Fruit fly (Drosophila melanogaster) whole organism, embryonic: Measurements from ENCODE around the gene CG14615.

Experiments used
- CG10209 ChIP-seq: fragments of 200-800 bp; sonication (Bioruptor generic); optimal IDR thresholded peaks from 3 replicates; lab custom pipeline; 2017; ENCODE audit warnings: missing biosample characterization, mild to moderate bottlenecking, missing genetic modification characterization, missing genetic modification reagents
- CG1024 ChIP-seq: fragments of 200-800 bp; sonication (Bioruptor generic); IDR thresholded peaks from 2 replicates; pipeline ENCODE4 v1.3.6; 2022; ENCODE audit warnings: missing biosample characterization, missing genetic modification characterization
- CG10321 ChIP-seq: fragments of 200-800 bp; sonication (Bioruptor generic); IDR thresholded peaks from 2 replicates; pipeline ENCODE4 v1.3.6; 2022; ENCODE audit warnings: missing biosample characterization, missing genetic modification characterization
- CG12299 ChIP-seq: fragments of 200-800 bp; sonication (Bioruptor generic); optimal IDR thresholded peaks from 2 replicates; lab custom pipeline; 2018; ENCODE audit warnings: missing biosample characterization, mild to moderate bottlenecking, missing genetic modification characterization
- CG13287 ChIP-seq: fragments of 200-800 bp; sonication (Bioruptor generic); IDR thresholded peaks from 2 replicates; pipeline ENCODE4 v1.3.6; 2022; ENCODE audit warnings: missing biosample characterization, missing genetic modification characterization; ENCODE audit not compliant: partially characterized antibody
- CG14441 ChIP-seq: fragments of 200-800 bp; sonication (Bioruptor generic); IDR thresholded peaks from 2 replicates; pipeline ENCODE4 v1.3.6; 2022; ENCODE audit warnings: missing biosample characterization, missing genetic modification characterization
- CG15269 ChIP-seq: fragments of 200-800 bp; sonication (Bioruptor generic); optimal IDR thresholded peaks from 2 replicates; lab custom pipeline; 2018; ENCODE audit warnings: missing biosample characterization, mild to moderate bottlenecking, missing genetic modification characterization, moderate library complexity
- CG1529 ChIP-seq: fragments of 200-800 bp; sonication (Bioruptor generic); optimal IDR thresholded peaks from 3 replicates; lab custom pipeline; 2018; ENCODE audit warnings: missing biosample characterization, missing genetic modification characterization
- CG15696 ChIP-seq: fragments of 200-800 bp; sonication (Bioruptor generic); optimal IDR thresholded peaks from 2 replicates; lab custom pipeline; 2019; ENCODE audit warnings: missing biosample characterization, mild to moderate bottlenecking, missing genetic modification characterization, moderate library complexity
- CG16779 ChIP-seq: fragments of 200-800 bp; sonication (Bioruptor generic); IDR thresholded peaks from 2 replicates; pipeline ENCODE4 v1.3.6; 2022; ENCODE audit warnings: missing biosample characterization, missing genetic modification characterization
- CG17328 ChIP-seq: fragments of 200-800 bp; sonication (Bioruptor generic); IDR thresholded peaks from 2 replicates; pipeline ENCODE4 v1.3.6; 2022; ENCODE audit warnings: missing biosample characterization, missing genetic modification characterization
- CG17802 ChIP-seq: fragments of 200-800 bp; sonication (Bioruptor generic); optimal IDR thresholded peaks from 2 replicates; lab custom pipeline; 2018; ENCODE audit warnings: missing biosample characterization, mild to moderate bottlenecking, missing genetic modification characterization, moderate library complexity
- CG17829 ChIP-seq: fragments of 200-800 bp; optimal IDR thresholded peaks from 2 replicates; lab custom pipeline; 2019; ENCODE audit warnings: missing biosample characterization, mild to moderate bottlenecking, missing genetic modification characterization, moderate library complexity
- CG2199 ChIP-seq: fragments of 200-800 bp; sonication (Bioruptor generic); IDR thresholded peaks from 3 replicates; pipeline ENCODE4 v1.3.6; 2022; ENCODE audit warnings: missing biosample characterization, missing genetic modification characterization
- CG30020 ChIP-seq: fragments of 200-800 bp; optimal IDR thresholded peaks from 2 replicates; lab custom pipeline; 2019; ENCODE audit warnings: missing biosample characterization, mild to moderate bottlenecking, missing genetic modification characterization, moderate library complexity
- CG31441 ChIP-seq: fragments of 200-800 bp; sonication (Bioruptor generic); IDR thresholded peaks from 2 replicates; pipeline ENCODE4 v1.3.6; 2022; ENCODE audit warnings: missing biosample characterization, missing genetic modification characterization
- CG4282 ChIP-seq: fragments of 200-800 bp; sonication (Bioruptor generic); optimal IDR thresholded peaks from 2 replicates; lab custom pipeline; 2016; ENCODE audit warnings: missing biosample characterization, missing genetic modification characterization
- CG6175 ChIP-seq: fragments of 200-800 bp; sonication (Bioruptor generic); IDR thresholded peaks from 3 replicates; pipeline ENCODE4 v1.3.6; 2022; ENCODE audit warnings: missing biosample characterization, missing genetic modification characterization
- CG6791 ChIP-seq: fragments of 200-800 bp; sonication (Bioruptor generic); IDR thresholded peaks from 3 replicates; pipeline ENCODE4 v1.3.6; 2022; ENCODE audit warnings: missing biosample characterization, missing genetic modification characterization; ENCODE audit not compliant: partially characterized antibody
- CG8290 ChIP-seq, 3 experiments: fragments of 200-800 bp; sonication (Bioruptor generic); optimal IDR thresholded peaks; 2 replicates each; lab custom pipeline; 2016 to 2019; ENCODE audit warnings: missing biosample characterization in 3 of 3, missing genetic modification characterization in 3 of 3, mild to moderate bottlenecking in 2 of 3, moderate library complexity in 1 of 3
- CTCF ChIP-seq: fragments of 200-800 bp; sonication (Bioruptor generic); optimal IDR thresholded peaks from 2 replicates; lab custom pipeline; 2017; ENCODE audit warnings: missing biosample characterization, mild to moderate bottlenecking, missing genetic modification characterization, moderate library complexity
- D19B ChIP-seq: fragments of 200-800 bp; sonication (Bioruptor generic); optimal IDR thresholded peaks from 2 replicates; lab custom pipeline; 2017; ENCODE audit warnings: missing biosample characterization, mild to moderate bottlenecking, missing genetic modification characterization
- Dip2 ChIP-seq: fragments of 200-800 bp; sonication (Bioruptor generic); IDR thresholded peaks from 2 replicates; pipeline ENCODE4 v1.3.6; 2022; ENCODE audit warnings: missing biosample characterization, missing genetic modification characterization
- Dip3 ChIP-seq: fragments of 200-800 bp; sonication (Bioruptor generic); optimal IDR thresholded peaks from 3 replicates; lab custom pipeline; 2016; ENCODE audit warnings: missing biosample characterization, missing genetic modification characterization
- Drgx ChIP-seq: fragments of 200-800 bp; sonication (Bioruptor generic); IDR thresholded peaks from 2 replicates; pipeline ENCODE4 v1.3.6; 2022; ENCODE audit warnings: missing biosample characterization, missing genetic modification characterization
- Gsc ChIP-seq: fragments of 200-800 bp; sonication (Bioruptor generic); IDR thresholded peaks from 2 replicates; pipeline ENCODE4 v1.3.6; 2022; ENCODE audit warnings: missing biosample characterization, missing genetic modification characterization
- HLH4C ChIP-seq: fragments of 200-800 bp; sonication (Bioruptor generic); IDR thresholded peaks from 3 replicates; pipeline ENCODE4 v1.3.6; 2022; ENCODE audit warnings: missing biosample characterization, missing genetic modification characterization; ENCODE audit not compliant: partially characterized antibody
- Hmr ChIP-seq: fragments of 200-800 bp; sonication (Bioruptor generic); optimal IDR thresholded peaks from 3 replicates; lab custom pipeline; 2017; ENCODE audit warnings: mild to moderate bottlenecking, missing biosample characterization, missing genetic modification reagents, missing genetic modification characterization
- Hr51 ChIP-seq, 2 experiments: fragments of 200-800 bp; sonication (Bioruptor generic); optimal IDR thresholded peaks; 2 replicates in 1 of 2; 3 replicates in 1 of 2; lab custom pipeline; 2016 to 2018; ENCODE audit warnings: missing biosample characterization in 2 of 2, missing genetic modification characterization in 2 of 2, mild to moderate bottlenecking in 1 of 2, moderate library complexity in 1 of 2
- Lhr ChIP-seq: fragments of 200-800 bp; sonication (Bioruptor generic); optimal IDR thresholded peaks from 3 replicates; lab custom pipeline; 2017; ENCODE audit warnings: mild to moderate bottlenecking, missing biosample characterization, missing genetic modification reagents, missing genetic modification characterization
- Meics ChIP-seq: fragments of 200-800 bp; sonication (Bioruptor generic); optimal IDR thresholded peaks from 2 replicates; lab custom pipeline; 2017; ENCODE audit warnings: missing biosample characterization, mild to moderate bottlenecking, missing genetic modification characterization
- Nf-YC ChIP-seq: fragments of 200-800 bp; optimal IDR thresholded peaks from 3 replicates; lab custom pipeline; 2019; ENCODE audit warnings: missing biosample characterization, mild to moderate bottlenecking, missing genetic modification characterization, moderate library complexity
- Ptx1 ChIP-seq: fragments of 200-800 bp; sonication (Bioruptor generic); IDR thresholded peaks from 2 replicates; pipeline ENCODE4 v1.3.6; 2022; ENCODE audit warnings: missing biosample characterization, missing genetic modification characterization
- Stat92E ChIP-seq, 3 experiments: fragments of >200 bp in 2 of 3; fragments of 200-800 bp in 1 of 3; sonication (Bioruptor generic) in 1 of 3; optimal IDR thresholded peaks; 2 replicates each; lab custom pipeline; 2017 to 2019; ENCODE audit warnings: missing biosample characterization in 3 of 3, missing genetic modification characterization in 3 of 3, mild to moderate bottlenecking in 1 of 3, moderate library complexity in 1 of 3
- abd-A ChIP-seq: fragments of 200-800 bp; sonication (Bioruptor generic); optimal IDR thresholded peaks from 3 replicates; lab custom pipeline; 2019; ENCODE audit warnings: missing biosample characterization, mild to moderate bottlenecking, missing genetic modification characterization, moderate library complexity
- aop ChIP-seq: fragments of 200-800 bp; sonication (Bioruptor generic); IDR thresholded peaks from 2 replicates; pipeline ENCODE4 v1.3.6; 2022; ENCODE audit warnings: missing biosample characterization, missing genetic modification characterization
- ato ChIP-seq: fragments of 200-800 bp; sonication (Bioruptor generic); IDR thresholded peaks from 2 replicates; pipeline ENCODE4 v1.3.6; 2022; ENCODE audit warnings: missing biosample characterization, missing genetic modification characterization; ENCODE audit not compliant: partially characterized antibody
- crp ChIP-seq, 2 experiments: fragments of 200-800 bp; sonication (Bioruptor generic); optimal IDR thresholded peaks; 2 replicates in 1 of 2; 3 replicates in 1 of 2; lab custom pipeline; 2017; ENCODE audit warnings: missing biosample characterization in 2 of 2, missing genetic modification characterization in 2 of 2, mild to moderate bottlenecking in 1 of 2, moderate library complexity in 1 of 2
- gem ChIP-seq: fragments of 200-800 bp; sonication (Bioruptor generic); optimal IDR thresholded peaks from 2 replicates; lab custom pipeline; 2019; ENCODE audit warnings: missing biosample characterization, mild to moderate bottlenecking, missing genetic modification characterization, moderate library complexity
- pfk ChIP-seq: fragments of 200-800 bp; sonication (Bioruptor generic); optimal IDR thresholded peaks from 2 replicates; lab custom pipeline; 2018; ENCODE audit warnings: missing biosample characterization, mild to moderate bottlenecking, missing genetic modification characterization, moderate library complexity
- row ChIP-seq: fragments of 200-800 bp; sonication (Bioruptor generic); IDR thresholded peaks from 3 replicates; pipeline ENCODE4 v1.3.6; 2022; ENCODE audit warnings: missing biosample characterization, missing genetic modification characterization
- run ChIP-seq: fragments of 200-800 bp; sonication (Bioruptor generic); optimal IDR thresholded peaks from 3 replicates; lab custom pipeline; 2018; ENCODE audit warnings: missing biosample characterization, mild to moderate bottlenecking, missing genetic modification characterization
- so ChIP-seq: fragments of 200-800 bp; sonication (Bioruptor generic); IDR thresholded peaks from 3 replicates; pipeline ENCODE4 v1.3.6; 2022; ENCODE audit warnings: missing biosample characterization, missing genetic modification characterization
- sr ChIP-seq: fragments of 200-800 bp; sonication (Bioruptor generic); IDR thresholded peaks from 3 replicates; pipeline ENCODE4 v1.3.6; 2022; ENCODE audit warnings: missing biosample characterization, missing genetic modification characterization
- stwl ChIP-seq: fragments of 200-800 bp; sonication (Bioruptor generic); optimal IDR thresholded peaks from 3 replicates; lab custom pipeline; 2018; ENCODE audit warnings: missing biosample characterization, mild to moderate bottlenecking, missing genetic modification characterization, moderate library complexity
- tx ChIP-seq: fragments of 200-800 bp; sonication (Bioruptor generic); optimal IDR thresholded peaks from 2 replicates; lab custom pipeline; 2016; ENCODE audit warnings: missing biosample characterization, missing genetic modification characterization
- zen ChIP-seq: fragments of 200-800 bp; sonication (Bioruptor generic); optimal IDR thresholded peaks from 3 replicates; lab custom pipeline; 2018; ENCODE audit warnings: missing biosample characterization, mild to moderate bottlenecking, missing genetic modification characterization, moderate library complexity
- zen2 ChIP-seq: fragments of 200-800 bp; sonication (Bioruptor generic); IDR thresholded peaks from 3 replicates; pipeline ENCODE4 v1.3.6; 2022; ENCODE audit warnings: missing biosample characterization, missing genetic modification characterization; ENCODE audit not compliant: partially characterized antibody
- zfh1 ChIP-seq: fragments of 200-800 bp; sonication (Bioruptor generic); IDR thresholded peaks from 3 replicates; pipeline ENCODE4 v1.3.6; 2022; ENCODE audit warnings: missing biosample characterization, missing genetic modification characterization

The CG14615 gene

DNA sequence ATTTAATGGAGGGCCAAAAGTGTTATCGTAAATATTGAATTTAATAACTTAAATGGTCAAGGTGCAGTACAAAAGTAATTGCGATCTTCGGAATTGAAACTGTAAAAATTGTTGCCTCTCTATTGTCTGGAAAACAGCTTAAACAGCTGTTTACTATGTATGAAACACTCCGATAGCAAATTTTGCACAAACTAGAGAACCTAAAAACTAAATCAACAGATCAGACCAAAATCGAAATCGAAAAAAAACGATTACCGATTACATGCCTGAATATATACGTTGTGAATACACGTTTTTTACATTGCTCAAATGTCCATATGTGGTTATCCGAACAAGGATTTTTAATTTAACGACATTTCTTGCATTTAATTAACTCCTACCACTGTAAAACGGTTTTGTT, 5.8 kb downstream of the CG14615 start (continued):
- no peak for TF ChIP-seq CG17328 (GFP tag; lab: Robert Waterston, UW)
- peak; percentile 37; the same call in 2 of the 3 replicates for TF ChIP-seq zen2 (GFP tag; lab: Robert Waterston, UW)
- TF ChIP-seq CG30020 (tag; lab: Kevin White, UChicago), result peak; percentile 86
- TF ChIP-seq row (GFP tag; lab: Robert Waterston, UW), result peak; percentile 38
- TF ChIP-seq CG1024 (GFP tag; lab: Robert Waterston, UW), result peak; percentile 48
- peak; percentile 26 for TF ChIP-seq stwl (tag; lab: Kevin White, UChicago)
- no peak for TF ChIP-seq CG16779 (GFP tag; lab: Robert Waterston, UW)
- no peak for TF ChIP-seq CG15696 (tag; lab: Kevin White, UChicago)
- TF ChIP-seq HLH4C (GFP tag; lab: Robert Waterston, UW), result 0 out of 3 replicates have a peak, but pooled peaks have one; percentile 32
- TF ChIP-seq CG31441 (GFP tag; lab: Robert Waterston, UW), result 0 out of 2 replicates have a peak, but pooled peaks have one; percentile 17
- peak in 1 of 2 experiments; percentile 75 for TF ChIP-seq crp (GFP tag; optimal IDR thresholded peaks at IDR 0.05; lab: Kevin White, UChicago)
- peak; percentile 98 for TF ChIP-seq CG17802 (tag; lab: Kevin White, UChicago)
- TF ChIP-seq Meics (GFP tag; lab: Kevin White, UChicago), result peak; percentile 7
- TF ChIP-seq CG13287, result peak; percentile 17; the same call in 1 of the 2 replicates
- TF ChIP-seq zen (tag; lab: Kevin White, UChicago), result peak; percentile 6
- TF ChIP-seq gem, result peak; percentile 26
- TF ChIP-seq Drgx, result no peak
- TF ChIP-seq CG6791 (GFP tag; lab: Robert Waterston, UW), result 0 out of 3 replicates have a peak, but pooled peaks have one; percentile 22

- TF ChIP-seq Dip2 (GFP tag; lab: Robert Waterston, UW), result no peak
- no peak for TF ChIP-seq sr (GFP tag; lab: Robert Waterston, UW)
- no peak for TF ChIP-seq CG1024 (GFP tag; lab: Robert Waterston, UW)
- no peak for TF ChIP-seq abd-A
- no peak for TF ChIP-seq so (GFP tag; lab: Robert Waterston, UW)
- peak; percentile 15 for TF ChIP-seq CG15269
- TF ChIP-seq CG6175, result no peak
- no peak for TF ChIP-seq CG17829
- TF ChIP-seq run (tag; lab: Kevin White, UChicago), result no peak
- no peak for TF ChIP-seq Gsc
- no peak for TF ChIP-seq CG10209
- no peak for TF ChIP-seq zfh1 (GFP tag; lab: Robert Waterston, UW)
- TF ChIP-seq CG4282 (GFP tag; lab: Kevin White, UChicago), result no peak
- TF ChIP-seq Hmr, result peak; percentile 9
- TF ChIP-seq Lhr, result peak; percentile 16
- peak; percentile 49 for TF ChIP-seq CTCF
- no peak for TF ChIP-seq CG12299
- no peak for TF ChIP-seq stwl (tag; lab: Kevin White, UChicago)
- no peak for TF ChIP-seq Dip3 (GFP tag; lab: Kevin White, UChicago)
- peak; percentile 88; the same call in 2 of the 3 replicates for TF ChIP-seq CG2199 (GFP tag; lab: Robert Waterston, UW)
- no peak for TF ChIP-seq aop
- no peak for TF ChIP-seq pfk
- TF ChIP-seq CG1529, result no peak
- TF ChIP-seq tx (GFP tag; lab: Kevin White, UChicago), result no peak
- no peak for TF ChIP-seq CG10321
- no peak for TF ChIP-seq CG15696 (tag; lab: Kevin White, UChicago)
- no peak for TF ChIP-seq Hr51 (GFP tag; optimal IDR thresholded peaks at IDR 0.05; lab: Kevin White, UChicago)
- TF ChIP-seq CG8290 (GFP tag; optimal IDR thresholded peaks at IDR 0.05; lab: Kevin White, UChicago), result no peak
- peak in 1 of 2 experiments; percentile 23 for TF ChIP-seq CG8290 (tag; optimal IDR thresholded peaks at IDR 0.05; lab: Kevin White, UChicago)
- TF ChIP-seq Ptx1 (GFP tag; lab: Robert Waterston, UW), result no peak
- no peak for TF ChIP-seq Nf-YC (tag; lab: Kevin White, UChicago)
- TF ChIP-seq CG14441 (GFP tag; lab: Robert Waterston, UW), result no peak
- no peak for TF ChIP-seq Stat92E (GFP tag; optimal IDR thresholded peaks at IDR 0.05; lab: Kevin White, UChicago)
- no peak for TF ChIP-seq ato (GFP tag; lab: Robert Waterston, UW)
- no peak for TF ChIP-seq D19B (GFP tag; lab: Kevin White, UChicago)
Observed at dm6 chrX:22443046-22443445, 6.2 kb downstream of the CG14615 start.
